Worm (Caenorhabditis elegans) whole organism, young adult: ENCODE data around the gene fbxa-32.

Source experiments
- D2030.7 ChIP-seq: fragments of 200-800 bp; sonication (Bioruptor generic); IDR thresholded peaks from 2 replicates; pipeline ENCODE4 v1.3.6; 2022; ENCODE audit warnings: missing genetic modification reagents, missing genetic modification characterization, missing compliant biosample characterization
- F49E8.2 ChIP-seq: sonication (generic microtip); optimal IDR thresholded peaks from 3 replicates; lab custom pipeline; 2017; ENCODE audit warnings: missing genetic modification characterization, mild to moderate bottlenecking, missing compliant biosample characterization, antibody characterized with exemption, moderate library complexity; ENCODE audit not compliant: insufficient read depth
- F55B11.4 ChIP-seq: sonication (generic microtip); optimal IDR thresholded peaks from 2 replicates; lab custom pipeline; 2016; ENCODE audit warnings: missing compliant biosample characterization, missing genetic modification characterization, borderline replicate concordance; ENCODE audit not compliant: insufficient read depth
- cebp-1 ChIP-seq, 2 experiments: fragments of 200-800 bp in 1 of 2; sonication (Bioruptor generic) in 1 of 2; sonication (generic microtip) in 1 of 2; IDR thresholded peaks in 1 of 2; optimal IDR thresholded peaks in 1 of 2; 2 replicates each; pipeline versions ENCODE4 v1.3.6 to Lab custom; 2017 to 2022; ENCODE audit warnings: missing compliant biosample characterization in 2 of 2, missing genetic modification characterization in 2 of 2, mild to moderate bottlenecking in 1 of 2, missing genetic modification reagents in 1 of 2, moderate library complexity in 1 of 2
- ceh-91 ChIP-seq: fragments of 200-800 bp; sonication (Bioruptor generic); IDR thresholded peaks from 2 replicates; pipeline ENCODE4 v1.3.6; 2022; ENCODE audit warnings: missing genetic modification reagents, missing genetic modification characterization, missing compliant biosample characterization
- die-1 ChIP-seq: sonication (generic microtip); optimal IDR thresholded peaks from 2 replicates; lab custom pipeline; 2016; ENCODE audit warnings: missing genotype, mild to moderate bottlenecking, missing genetic modification characterization, missing compliant biosample characterization
- let-607 ChIP-seq, 2 experiments: fragments of 200-800 bp in 1 of 2; sonication (Bioruptor generic) in 1 of 2; sonication (generic microtip) in 1 of 2; optimal IDR thresholded peaks; 2 replicates each; lab custom pipeline; 2016 to 2018; ENCODE audit warnings: mild to moderate bottlenecking in 2 of 2, missing compliant biosample characterization in 2 of 2, missing genetic modification characterization in 2 of 2, moderate library complexity in 2 of 2, missing genotype in 1 of 2
- mel-28 ChIP-seq: sonication (generic microtip); optimal IDR thresholded peaks from 2 replicates; lab custom pipeline; 2016; ENCODE audit warnings: borderline replicate concordance, mild to moderate bottlenecking, missing genetic modification characterization, missing compliant biosample characterization
- nfya-2 ChIP-seq: fragments of 200-800 bp; sonication (Bioruptor generic); IDR thresholded peaks from 2 replicates; pipeline ENCODE4 v1.3.6; 2022; ENCODE audit warnings: missing genetic modification reagents, missing genetic modification characterization, missing compliant biosample characterization
- pha-4 ChIP-seq: fragments of 150-350 bp; sonication (generic microtip); optimal IDR thresholded peaks from 2 replicates; lab custom pipeline; 2014; ENCODE audit warnings: missing biosample characterization, missing genetic modification reagents, missing genetic modification characterization
- sea-2 ChIP-seq: fragments of 200-800 bp; sonication (Bioruptor generic); IDR thresholded peaks from 2 replicates; pipeline ENCODE4 v1.3.6; 2022; ENCODE audit warnings: missing genetic modification characterization, missing compliant biosample characterization
- snpc-4 ChIP-seq, 5 experiments: fragments of 150-350 bp in 1 of 5; sonication (generic microtip) in 4 of 5; optimal IDR thresholded peaks; 2 replicates each; lab custom pipeline; 2014 to 2018; ENCODE audit warnings: missing genetic modification characterization in 5 of 5, missing biosample characterization in 3 of 5, antibody characterized with exemption in 2 of 5, mild to moderate bottlenecking in 2 of 5, missing compliant biosample characterization in 2 of 5, missing genotype in 2 of 5, moderate library complexity in 2 of 5, missing genetic modification reagents in 1 of 5
- unc-130 ChIP-seq: sonication (generic microtip); optimal IDR thresholded peaks from 2 replicates; lab custom pipeline; 2016; ENCODE audit warnings: missing genetic modification reagents, missing genetic modification characterization, missing compliant biosample characterization
- unc-62 ChIP-seq: fragments of 150-350 bp; optimal IDR thresholded peaks from 2 replicates; lab custom pipeline; 2014; ENCODE audit warnings: missing biosample characterization, missing genetic modification reagents, missing genetic modification characterization

- TF ChIP-seq F49E8.2 (tag; lab: Kevin White, UChicago) = no peak
- TF ChIP-seq ceh-91 = no peak
- TF ChIP-seq unc-130 = no peak
- TF ChIP-seq let-607 (tag; optimal IDR thresholded peaks at IDR 0.05; lab: Kevin White, UChicago) = no peak
- TF ChIP-seq sea-2 (GFP tag; lab: Robert Waterston, UW) = no peak
- no peak for TF ChIP-seq D2030.7 (GFP tag; lab: Robert Waterston, UW)
- no peak for TF ChIP-seq pha-4
- no peak for TF ChIP-seq mel-28
- TF ChIP-seq F55B11.4 = no peak
- no peak for TF ChIP-seq snpc-4 (GFP tag; optimal IDR thresholded peaks at IDR 0.05; lab: Kevin White, UChicago)
- TF ChIP-seq snpc-4 (tag; optimal IDR thresholded peaks at IDR 0.05; lab: Kevin White, UChicago) = no peak
- TF ChIP-seq nfya-2 (GFP tag; lab: Robert Waterston, UW) = no peak
- TF ChIP-seq unc-62 (GFP tag; lab: Kevin White, UChicago) = no peak
- peak; percentile 71; the same call in 1 of the 2 replicates for TF ChIP-seq cebp-1 (GFP tag; IDR thresholded peaks at IDR 0.05; lab: Robert Waterston, UW)
- peak; percentile 93 for TF ChIP-seq cebp-1 (tag; optimal IDR thresholded peaks at IDR 0.05; lab: Kevin White, UChicago)
- TF ChIP-seq die-1 = no peak
These were observed 25.9 kb downstream of the fbxa-32 start, which contains the start of gene fbxa-63 for ce11 chrIII:1243199-1243598.
